Worm (Caenorhabditis elegans) whole organism, young adult: ENCODE results near the gene ftn-1.

Experiments
- B0336.3 ChIP-seq: fragments of 200-800 bp; sonication (Bioruptor generic); IDR thresholded peaks from 2 replicates; pipeline ENCODE4 v1.3.6; 2022; ENCODE audit warnings: missing genetic modification characterization, missing compliant biosample characterization
- F10E7.11 ChIP-seq: sonication (generic microtip); optimal IDR thresholded peaks from 2 replicates; lab custom pipeline; 2017; ENCODE audit warnings: mild to moderate bottlenecking, missing genetic modification characterization, moderate library complexity, missing compliant biosample characterization
- F22D6.2 ChIP-seq: sonication (generic microtip); optimal IDR thresholded peaks from 2 replicates; lab custom pipeline; 2016; ENCODE audit warnings: mild to moderate bottlenecking, missing genetic modification characterization, missing compliant biosample characterization
- F39B2.1 ChIP-seq: fragments of 200-800 bp; sonication (Bioruptor generic); IDR thresholded peaks from 2 replicates; pipeline ENCODE4 v1.3.6; 2022; ENCODE audit warnings: missing genetic modification reagents, missing genetic modification characterization, missing compliant biosample characterization
- T26A5.8 ChIP-seq: sonication (generic microtip); optimal IDR thresholded peaks from 2 replicates; lab custom pipeline; 2016; ENCODE audit warnings: missing genetic modification characterization, missing compliant biosample characterization
- Y56A3A.18 ChIP-seq: fragments of 200-800 bp; sonication (Bioruptor generic); IDR thresholded peaks from 2 replicates; pipeline ENCODE4 v1.3.6; 2022; ENCODE audit warnings: missing genetic modification reagents, missing genetic modification characterization, missing compliant biosample characterization
- Y79H2A.3 ChIP-seq: fragments of 200-800 bp; sonication (Bioruptor generic); conservative IDR thresholded peaks from 2 replicates; pipeline ENCODE4 v1.3.6; 2022; ENCODE audit warnings: missing genetic modification reagents, missing genetic modification characterization, missing compliant biosample characterization
- aptf-2 ChIP-seq: fragments of 200-800 bp; sonication (Bioruptor generic); conservative IDR thresholded peaks from 2 replicates; pipeline ENCODE4 v1.3.6; 2022; ENCODE audit warnings: missing genetic modification reagents, missing genetic modification characterization, missing compliant biosample characterization
- attf-3 ChIP-seq: fragments of 200-800 bp; sonication (Bioruptor generic); conservative IDR thresholded peaks from 2 replicates; pipeline ENCODE4 v1.3.6; 2022; ENCODE audit warnings: missing genetic modification reagents, missing genetic modification characterization, missing compliant biosample characterization
- attf-5 ChIP-seq: fragments of 200-800 bp; sonication (Bioruptor generic); optimal IDR thresholded peaks from 2 replicates; lab custom pipeline; 2018; ENCODE audit warnings: mild to moderate bottlenecking, missing genetic modification characterization, missing compliant biosample characterization
- cebp-1 ChIP-seq, 2 experiments: fragments of 200-800 bp in 1 of 2; sonication (Bioruptor generic) in 1 of 2; sonication (generic microtip) in 1 of 2; IDR thresholded peaks in 1 of 2; optimal IDR thresholded peaks in 1 of 2; 2 replicates each; pipeline versions ENCODE4 v1.3.6 to Lab custom; 2017 to 2022; ENCODE audit warnings: missing compliant biosample characterization in 2 of 2, missing genetic modification characterization in 2 of 2, mild to moderate bottlenecking in 1 of 2, missing genetic modification reagents in 1 of 2, moderate library complexity in 1 of 2
- ceh-40 ChIP-seq: fragments of 200-800 bp; sonication (Bioruptor generic); IDR thresholded peaks from 2 replicates; pipeline ENCODE4 v1.3.6; 2022; ENCODE audit warnings: missing genetic modification characterization, missing compliant biosample characterization
- egl-18 ChIP-seq: fragments of 200-800 bp; sonication (Bioruptor generic); IDR thresholded peaks from 2 replicates; pipeline ENCODE4 v1.3.6; 2022; ENCODE audit warnings: missing genetic modification reagents, missing genetic modification characterization, missing compliant biosample characterization
- ekl-4 ChIP-seq: fragments of 200-800 bp; sonication (Bioruptor generic); IDR thresholded peaks from 2 replicates; pipeline ENCODE4 v1.3.6; 2022; ENCODE audit warnings: missing genetic modification reagents, missing genetic modification characterization, missing compliant biosample characterization
- hrde-1 ChIP-seq: sonication (generic microtip); optimal IDR thresholded peaks from 2 replicates; lab custom pipeline; 2016; ENCODE audit warnings: missing genetic modification characterization, mild to moderate bottlenecking, missing compliant biosample characterization, moderate library complexity, missing genotype, missing genetic modification reagents, borderline replicate concordance
- hsf-1 ChIP-seq: fragments of 200-800 bp; sonication (Bioruptor generic); IDR thresholded peaks from 2 replicates; pipeline ENCODE4 v1.3.6; 2022; ENCODE audit warnings: missing genetic modification reagents, missing genetic modification characterization, missing compliant biosample characterization
- lag-1 ChIP-seq: fragments of 200-800 bp; sonication (Bioruptor generic); IDR thresholded peaks from 2 replicates; pipeline ENCODE4 v1.3.6; 2022; ENCODE audit warnings: missing genetic modification reagents, missing genetic modification characterization, missing compliant biosample characterization
- let-526 ChIP-seq: fragments of 200-800 bp; sonication (Bioruptor generic); IDR thresholded peaks from 2 replicates; pipeline ENCODE4 v1.3.6; 2022; ENCODE audit warnings: missing genetic modification reagents, missing genetic modification characterization, missing compliant biosample characterization
- let-607 ChIP-seq, 2 experiments: fragments of 200-800 bp in 1 of 2; sonication (Bioruptor generic) in 1 of 2; sonication (generic microtip) in 1 of 2; optimal IDR thresholded peaks; 2 replicates each; lab custom pipeline; 2016 to 2018; ENCODE audit warnings: mild to moderate bottlenecking in 2 of 2, missing compliant biosample characterization in 2 of 2, missing genetic modification characterization in 2 of 2, moderate library complexity in 2 of 2, missing genotype in 1 of 2
- lin-54 ChIP-seq: fragments of 200-800 bp; sonication (Bioruptor generic); optimal IDR thresholded peaks from 2 replicates; lab custom pipeline; 2018; ENCODE audit warnings: mild to moderate bottlenecking, missing genetic modification characterization, missing compliant biosample characterization
- madf-10 ChIP-seq: sonication (generic microtip); optimal IDR thresholded peaks from 2 replicates; lab custom pipeline; 2016; ENCODE audit warnings: mild to moderate bottlenecking, missing genetic modification characterization, missing compliant biosample characterization
- mcd-1 ChIP-seq: fragments of 200-800 bp; sonication (Bioruptor generic); IDR thresholded peaks from 2 replicates; pipeline ENCODE4 v1.3.6; 2022; ENCODE audit warnings: missing genetic modification reagents, missing genetic modification characterization, missing compliant biosample characterization
- mxl-1 ChIP-seq: sonication (generic microtip); optimal IDR thresholded peaks from 2 replicates; lab custom pipeline; 2016; ENCODE audit warnings: missing genetic modification characterization, missing compliant biosample characterization
- nfya-2 ChIP-seq: fragments of 200-800 bp; sonication (Bioruptor generic); IDR thresholded peaks from 2 replicates; pipeline ENCODE4 v1.3.6; 2022; ENCODE audit warnings: missing genetic modification reagents, missing genetic modification characterization, missing compliant biosample characterization
- nhr-80 ChIP-seq: sonication (generic microtip); optimal IDR thresholded peaks from 2 replicates; lab custom pipeline; 2016; ENCODE audit warnings: missing genetic modification characterization, missing compliant biosample characterization
- pbrm-1 ChIP-seq: fragments of 200-800 bp; sonication (Bioruptor generic); IDR thresholded peaks from 2 replicates; pipeline ENCODE4 v1.3.6; 2022; ENCODE audit warnings: missing genetic modification reagents, missing genetic modification characterization, missing compliant biosample characterization
- pha-4 ChIP-seq: fragments of 150-350 bp; sonication (generic microtip); optimal IDR thresholded peaks from 2 replicates; lab custom pipeline; 2014; ENCODE audit warnings: missing biosample characterization, missing genetic modification reagents, missing genetic modification characterization
- rcor-1 ChIP-seq: fragments of 200-800 bp; sonication (Bioruptor generic); IDR thresholded peaks from 2 replicates; pipeline ENCODE4 v1.3.6; 2022; ENCODE audit warnings: missing genetic modification reagents, missing genetic modification characterization, missing compliant biosample characterization
- snpc-1.3 ChIP-seq: sonication (generic microtip); optimal IDR thresholded peaks from 2 replicates; lab custom pipeline; 2017; ENCODE audit warnings: missing genetic modification characterization, mild to moderate bottlenecking, missing compliant biosample characterization, antibody characterized with exemption, moderate library complexity, missing genotype, missing genetic modification reagents; ENCODE audit not compliant: insufficient read depth
- snpc-3.4 ChIP-seq: sonication (generic microtip); optimal IDR thresholded peaks from 2 replicates; lab custom pipeline; 2017; ENCODE audit warnings: missing genetic modification characterization, mild to moderate bottlenecking, missing compliant biosample characterization, antibody characterized with exemption, moderate library complexity, missing genotype, missing genetic modification reagents
- somi-1 ChIP-seq: fragments of 200-800 bp; sonication (Bioruptor generic); optimal IDR thresholded peaks from 2 replicates; lab custom pipeline; 2018; ENCODE audit warnings: mild to moderate bottlenecking, missing genetic modification characterization, missing compliant biosample characterization
- tbp1 ChIP-seq: fragments of 200-800 bp; sonication (Bioruptor generic); optimal IDR thresholded peaks from 2 replicates; lab custom pipeline; 2018; ENCODE audit warnings: mild to moderate bottlenecking, missing genetic modification characterization, missing compliant biosample characterization
- zfh-2 ChIP-seq: fragments of 200-800 bp; sonication (Bioruptor generic); conservative IDR thresholded peaks from 2 replicates; pipeline ENCODE4 v1.3.6; 2022; ENCODE audit warnings: missing genetic modification reagents, missing genetic modification characterization, missing compliant biosample characterization
- zim-3 ChIP-seq: sonication (generic microtip); optimal IDR thresholded peaks from 2 replicates; lab custom pipeline; 2017; ENCODE audit warnings: mild to moderate bottlenecking, missing genetic modification characterization, moderate library complexity, missing compliant biosample characterization
- ztf-18 ChIP-seq: sonication (generic microtip); optimal IDR thresholded peaks from 2 replicates; lab custom pipeline; 2016; ENCODE audit warnings: missing genotype, mild to moderate bottlenecking, missing genetic modification characterization, missing compliant biosample characterization
- ztf-26 ChIP-seq: sonication (generic microtip); optimal IDR thresholded peaks from 2 replicates; lab custom pipeline; 2017; ENCODE audit warnings: missing genetic modification characterization, missing compliant biosample characterization
- ztf-28 ChIP-seq: fragments of 200-800 bp; sonication (Bioruptor generic); IDR thresholded peaks from 2 replicates; pipeline ENCODE4 v1.3.6; 2022; ENCODE audit warnings: missing genetic modification reagents, missing genetic modification characterization, missing compliant biosample characterization
- ztf-6 ChIP-seq: fragments of 200-800 bp; sonication (Bioruptor generic); IDR thresholded peaks from 2 replicates; pipeline ENCODE4 v1.3.6; 2022; ENCODE audit warnings: missing genetic modification reagents, missing genetic modification characterization, missing compliant biosample characterization

ftn-1 gene

ce11 chrV:7570955-7571354 is 23.6 kb upstream of the ftn-1 start, which contains the start of gene F19F10.14:
Gene F19F10.14 (minus strand): TSS chrV:7571055.
- TF ChIP-seq Y56A3A.18 (no peak), cebp-1 (GFP tag; IDR thresholded peaks at IDR 0.05; lab: Robert Waterston, UW) (no peak), cebp-1 (tag; optimal IDR thresholded peaks at IDR 0.05; lab: Kevin White, UChicago) (no peak)
- TF ChIP-seq, all 124 proteins: peak for 0

- no peak for TF ChIP-seq rcor-1 (GFP tag; lab: Robert Waterston, UW)
- no peak for TF ChIP-seq egl-18
- TF ChIP-seq let-526 (GFP tag; lab: Robert Waterston, UW), result no peak
- TF ChIP-seq hrde-1, result no peak
- TF ChIP-seq hsf-1 (GFP tag; lab: Robert Waterston, UW), result no peak
- TF ChIP-seq pbrm-1 (GFP tag; lab: Robert Waterston, UW), result no peak
These were observed 22.9 kb upstream of the ftn-1 start, which contains the start of gene clec-212 for ce11 chrV:7570290-7570689. Gene clec-212 (minus strand): TSS chrV:7570390.

- TF ChIP-seq somi-1 (GFP tag; lab: Kevin White, UChicago) (no peak), Y79H2A.3 (GFP tag; lab: Robert Waterston, UW) (no peak), attf-5 (GFP tag; lab: Kevin White, UChicago) (no peak), Y56A3A.18 (no peak), ztf-6 (GFP tag; lab: Robert Waterston, UW) (no peak), ceh-40 (GFP tag; lab: Robert Waterston, UW) (no peak), ekl-4 (no peak), let-526 (GFP tag; lab: Robert Waterston, UW) (no peak), F39B2.1 (GFP tag; lab: Robert Waterston, UW) (no peak), ztf-18 (tag; lab: Kevin White, UChicago) (no peak), F22D6.2 (no peak), B0336.3 (GFP tag; lab: Robert Waterston, UW) (no peak), nhr-80 (tag; lab: Kevin White, UChicago) (no peak), pha-4 (no peak), madf-10 (no peak), snpc-3.4 (tag; lab: Kevin White, UChicago) (no peak)
These were observed 15.6 kb upstream of the ftn-1 start, which contains the start of gene F19F10.1 for ce11 chrV:7562947-7563346. Gene F19F10.1 (plus strand): TSS chrV:7563247.

- TF ChIP-seq cebp-1 (GFP tag; IDR thresholded peaks at IDR 0.05; lab: Robert Waterston, UW) (no peak), cebp-1 (tag; optimal IDR thresholded peaks at IDR 0.05; lab: Kevin White, UChicago) (no peak), tbp1 (no peak), T26A5.8 (tag; lab: Kevin White, UChicago) (no peak), egl-18 (no peak), hrde-1 (no peak), lag-1 (GFP tag; lab: Robert Waterston, UW) (no peak), mxl-1 (tag; lab: Kevin White, UChicago) (no peak), ztf-18 (tag; lab: Kevin White, UChicago) (no peak), pbrm-1 (GFP tag; lab: Robert Waterston, UW) (no peak), ztf-6 (GFP tag; lab: Robert Waterston, UW) (no peak)
These were observed 11.3 kb upstream of the ftn-1 start, which contains the start of gene ets-7 for ce11 chrV:7558693-7559092. Gene ets-7 (minus strand): TSS chrV:7558793.

ce11 chrV:7555875-7556274 is 8.5 kb upstream of the ftn-1 start:
- TF ChIP-seq ztf-28 (GFP tag; lab: Robert Waterston, UW) (no peak), aptf-2 (GFP tag; lab: Robert Waterston, UW) (no peak), F10E7.11 (tag; lab: Kevin White, UChicago) (no peak), zim-3 (tag; lab: Kevin White, UChicago) (no peak), lin-54 (GFP tag; lab: Kevin White, UChicago) (no peak), Y56A3A.18 (no peak), mcd-1 (GFP tag; lab: Robert Waterston, UW) (no peak), let-607 (tag; optimal IDR thresholded peaks at IDR 0.05; lab: Kevin White, UChicago) (no peak), hsf-1 (GFP tag; lab: Robert Waterston, UW) (no peak), snpc-1.3 (tag; lab: Kevin White, UChicago) (no peak), zfh-2 (GFP tag; lab: Robert Waterston, UW) (no peak), ztf-26 (tag; lab: Kevin White, UChicago) (no peak), attf-3 (no peak), nfya-2 (GFP tag; lab: Robert Waterston, UW) (no peak)
